Fruit fly (Drosophila melanogaster) whole organism, adult: Measurements from ENCODE around the gene Nnk.

Experiments
- CG12768 ChIP-seq: fragments of 200-800 bp; sonication (Bioruptor generic); optimal IDR thresholded peaks from 2 replicates; lab custom pipeline; 2017; ENCODE audit warnings: missing biosample characterization, missing genetic modification characterization, mild to moderate bottlenecking, moderate library complexity, missing genetic modification reagents
- CG33017 ChIP-seq: fragments of 200-800 bp; sonication (Bioruptor generic); optimal IDR thresholded peaks from 2 replicates; lab custom pipeline; 2018; ENCODE audit warnings: missing biosample characterization, mild to moderate bottlenecking, missing genetic modification characterization, moderate library complexity
- Clk ChIP-seq: fragments of 200-800 bp; sonication (Bioruptor generic); optimal IDR thresholded peaks from 2 replicates; lab custom pipeline; 2017; ENCODE audit warnings: missing biosample characterization, missing genetic modification characterization
- cnc ChIP-seq, 2 experiments: fragments of >200 bp; optimal IDR thresholded peaks; 2 replicates each; lab custom pipeline; 2017
- kay ChIP-seq: fragments of 200-800 bp; sonication (Bioruptor generic); peaks from one replicate; lab custom pipeline; 2016; ENCODE audit warnings: missing biosample characterization, missing genetic modification characterization, borderline replicate concordance

DNA sequence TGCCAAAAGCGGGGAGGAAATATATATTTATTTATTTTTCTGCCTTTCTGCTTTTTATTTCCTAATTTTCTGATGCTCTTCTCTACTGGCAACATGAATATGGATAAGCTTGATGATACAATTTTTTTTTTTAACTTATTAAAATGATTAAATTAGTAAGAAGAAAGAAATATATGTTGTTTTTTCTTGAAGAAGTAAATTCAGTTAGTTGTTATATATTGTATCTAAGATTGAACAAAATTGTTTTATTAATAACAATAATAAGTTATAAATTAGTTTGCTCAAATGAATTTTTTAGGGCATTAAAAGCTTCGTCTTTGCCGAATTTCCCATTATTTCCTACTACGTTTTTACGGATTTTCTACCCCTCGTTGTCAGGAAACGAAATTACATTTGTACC is 25.5 kb upstream of the Nnk start:
- TF ChIP-seq kay (GFP tag; lab: Kevin White, UChicago) (no peak), Clk (no peak), CG33017 (tag; lab: Kevin White, UChicago) (no peak), cnc (optimal IDR thresholded peaks at IDR 0.05; lab: Kevin White, UChicago) (no peak), CG12768 (GFP tag; lab: Kevin White, UChicago) (no peak)
